Worm (Caenorhabditis elegans) whole organism, early embryonic: Measurements from ENCODE around the gene F11A5.16.

Experiments used
- B0310.2 ChIP-seq: sonication (generic microtip); optimal IDR thresholded peaks from 2 replicates; lab custom pipeline; 2016; ENCODE audit warnings: mild to moderate bottlenecking, missing genetic modification characterization, missing compliant biosample characterization
- F13C5.2 ChIP-seq: sonication (generic microtip); optimal IDR thresholded peaks from 2 replicates; lab custom pipeline; 2017; ENCODE audit warnings: mild to moderate bottlenecking, missing genetic modification characterization, inconsistent platforms, missing compliant biosample characterization
- aly-1 ChIP-seq: sonication (generic microtip); optimal IDR thresholded peaks from 2 replicates; lab custom pipeline; 2016; ENCODE audit warnings: missing genetic modification characterization, missing compliant biosample characterization
- ama-1 ChIP-seq: fragments of 150-350 bp; optimal IDR thresholded peaks from 2 replicates; lab custom pipeline; 2014
- ceh-13 ChIP-seq: fragments of 200-800 bp; sonication (Bioruptor generic); optimal IDR thresholded peaks from 2 replicates; lab custom pipeline; 2018; ENCODE audit warnings: mild to moderate bottlenecking, missing genetic modification characterization, missing compliant biosample characterization
- ceh-36 ChIP-seq: sonication (generic microtip); optimal IDR thresholded peaks from 2 replicates; lab custom pipeline; 2016; ENCODE audit warnings: missing genetic modification characterization, inconsistent platforms, missing compliant biosample characterization
- ets-7 ChIP-seq: sonication (generic microtip); optimal IDR thresholded peaks from 2 replicates; lab custom pipeline; 2016; ENCODE audit warnings: missing genotype, missing genetic modification characterization, missing compliant biosample characterization
- flt-1 ChIP-seq: fragments of 200-800 bp; sonication (Bioruptor generic); IDR thresholded peaks from 2 replicates; pipeline ENCODE4 v1.3.6; 2022; ENCODE audit warnings: missing genetic modification characterization, missing compliant biosample characterization
- hmbx-1 ChIP-seq: sonication (generic microtip); optimal IDR thresholded peaks from 2 replicates; lab custom pipeline; 2016; ENCODE audit warnings: mild to moderate bottlenecking, missing genetic modification characterization, missing compliant biosample characterization
- hmg-4 ChIP-seq: fragments of 200-800 bp; sonication (Bioruptor generic); optimal IDR thresholded peaks from 2 replicates; lab custom pipeline; 2018; ENCODE audit warnings: mild to moderate bottlenecking, missing genetic modification characterization, missing compliant biosample characterization
- hnd-1 ChIP-seq: sonication (generic microtip); optimal IDR thresholded peaks from 2 replicates; lab custom pipeline; 2016; ENCODE audit warnings: missing genetic modification characterization, missing compliant biosample characterization
- pes-1 ChIP-seq: fragments of 200-800 bp; sonication (Bioruptor generic); IDR thresholded peaks from 2 replicates; pipeline ENCODE4 v1.3.6; 2022; ENCODE audit warnings: missing genetic modification reagents, missing genetic modification characterization, missing compliant biosample characterization
- scrt-1 ChIP-seq: fragments of 200-800 bp; sonication (Bioruptor generic); IDR thresholded peaks from 2 replicates; pipeline ENCODE4 v1.3.6; 2022; ENCODE audit warnings: missing genetic modification characterization, missing compliant biosample characterization
- sea-1 ChIP-seq: fragments of 200-800 bp; sonication (Bioruptor generic); conservative IDR thresholded peaks from 2 replicates; pipeline ENCODE4 v1.3.6; 2022; ENCODE audit warnings: missing genetic modification characterization, missing compliant biosample characterization
- tbx-11 ChIP-seq: fragments of 200-800 bp; sonication (Bioruptor generic); IDR thresholded peaks from 2 replicates; pipeline ENCODE4 v1.3.6; 2022; ENCODE audit warnings: missing genetic modification characterization, missing compliant biosample characterization
- tbx-37 ChIP-seq: fragments of 200-800 bp; sonication (Bioruptor generic); conservative IDR thresholded peaks from 2 replicates; pipeline ENCODE4 v1.3.6; 2022; ENCODE audit warnings: missing genetic modification reagents, missing genetic modification characterization, missing compliant biosample characterization
- tra-4 ChIP-seq: sonication (generic microtip); optimal IDR thresholded peaks from 2 replicates; lab custom pipeline; 2017; ENCODE audit warnings: missing genetic modification characterization, missing compliant biosample characterization

Gene F11A5.16

ce11 chrV:16235135-16235534 is 24.4 kb downstream of the F11A5.16 start, which contains the start of gene F21H7.3:
F21H7.3 (minus strand) TSS chrV:16235235.
- TF ChIP-seq hmg-4 (GFP tag; lab: Kevin White, UChicago): no peak
- TF ChIP-seq ama-1: no peak
- no peak for TF ChIP-seq ets-7
- no peak for TF ChIP-seq hmbx-1 (tag; lab: Kevin White, UChicago)
- no peak for TF ChIP-seq ceh-13 (GFP tag; lab: Kevin White, UChicago)
- TF ChIP-seq aly-1 (tag; lab: Kevin White, UChicago): no peak
- no peak for TF ChIP-seq ceh-36 (tag; lab: Kevin White, UChicago)
- no peak for TF ChIP-seq B0310.2
- no peak for TF ChIP-seq pes-1
- TF ChIP-seq flt-1 (GFP tag; lab: Robert Waterston, UW): no peak
- no peak for TF ChIP-seq scrt-1 (GFP tag; lab: Robert Waterston, UW)
- TF ChIP-seq tra-4 (tag; lab: Kevin White, UChicago): no peak
- no peak for TF ChIP-seq sea-1 (GFP tag; lab: Robert Waterston, UW)
- TF ChIP-seq F13C5.2: no peak
- TF ChIP-seq tbx-37 (GFP tag; lab: Robert Waterston, UW): no peak
- no peak for TF ChIP-seq tbx-11
- no peak for TF ChIP-seq hnd-1

ce11 chrV:16235647-16236046 is 24.9 kb downstream of the F11A5.16 start, which contains the start of gene srh-98:
srh-98 (minus strand) TSS chrV:16235747.
- TF ChIP-seq hmbx-1 (tag; lab: Kevin White, UChicago) (no peak), ets-7 (no peak), sea-1 (GFP tag; lab: Robert Waterston, UW) (no peak), hnd-1 (no peak), tra-4 (tag; lab: Kevin White, UChicago) (no peak), tbx-11 (no peak), aly-1 (tag; lab: Kevin White, UChicago) (no peak), tbx-37 (GFP tag; lab: Robert Waterston, UW) (no peak), B0310.2 (no peak), ceh-36 (tag; lab: Kevin White, UChicago) (no peak), flt-1 (GFP tag; lab: Robert Waterston, UW) (no peak), F13C5.2 (no peak), scrt-1 (GFP tag; lab: Robert Waterston, UW) (no peak), pes-1 (no peak), ceh-13 (GFP tag; lab: Kevin White, UChicago) (no peak)

DNA sequence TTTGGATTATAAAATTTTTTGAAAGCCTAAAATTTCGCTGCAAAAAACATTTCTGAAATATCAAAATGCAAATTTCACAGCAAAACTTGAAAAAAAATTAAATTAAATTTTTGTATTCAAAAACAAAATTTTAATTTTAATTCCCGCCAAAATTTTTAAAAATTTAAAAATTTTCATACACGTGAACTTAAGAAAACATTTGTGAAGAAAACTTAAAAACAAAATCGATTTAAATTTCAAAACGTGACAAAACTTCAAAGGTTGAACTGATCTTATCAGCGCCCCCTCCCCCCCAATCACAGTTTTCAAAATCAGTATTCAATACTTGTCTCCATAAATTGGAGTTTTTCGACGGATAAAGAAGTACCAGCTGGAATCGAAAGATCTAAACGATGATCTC is 26.5 kb downstream of the F11A5.16 start, which contains the start of gene F21H7.5:
Gene F21H7.5, plus strand, starts transcription at position 301 of the 400 bp plus-strand sequence.
- TF ChIP-seq ets-7: no peak
- TF ChIP-seq ceh-13 (GFP tag; lab: Kevin White, UChicago): no peak
- TF ChIP-seq B0310.2: no peak
- TF ChIP-seq ama-1: no peak
- no peak for TF ChIP-seq hmbx-1 (tag; lab: Kevin White, UChicago)
- no peak for TF ChIP-seq ceh-36 (tag; lab: Kevin White, UChicago)
- TF ChIP-seq pes-1: no peak
- no peak for TF ChIP-seq flt-1 (GFP tag; lab: Robert Waterston, UW)
- no peak for TF ChIP-seq sea-1 (GFP tag; lab: Robert Waterston, UW)
- no peak for TF ChIP-seq aly-1 (tag; lab: Kevin White, UChicago)
- no peak for TF ChIP-seq hmg-4 (GFP tag; lab: Kevin White, UChicago)
- TF ChIP-seq hnd-1: no peak

DNA sequence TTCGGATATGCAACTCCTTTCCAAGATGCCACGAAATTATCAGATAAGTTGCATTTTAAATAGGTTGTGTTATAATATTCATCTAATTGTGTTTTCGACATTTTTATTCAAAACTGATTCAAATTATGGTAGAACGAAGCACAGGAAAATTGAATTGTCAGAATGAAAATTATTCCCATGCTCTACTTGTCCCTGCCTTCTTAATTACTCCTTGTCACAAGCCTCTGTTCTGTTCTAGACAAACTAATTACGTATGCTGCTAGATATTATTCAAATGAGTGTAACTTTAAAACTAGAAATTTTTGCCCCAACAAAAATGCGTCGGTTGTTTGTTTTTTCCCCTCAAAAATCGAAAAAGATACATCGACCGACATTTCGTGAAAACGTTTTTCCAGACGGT is 33.3 kb downstream of the F11A5.16 start, which contains the start of gene srh-104:
Gene srh-104, minus strand, starts transcription at position 101 of the 400 bp plus-strand sequence.
- TF ChIP-seq ceh-36 (tag; lab: Kevin White, UChicago): no peak
- TF ChIP-seq tbx-37 (GFP tag; lab: Robert Waterston, UW): no peak

DNA sequence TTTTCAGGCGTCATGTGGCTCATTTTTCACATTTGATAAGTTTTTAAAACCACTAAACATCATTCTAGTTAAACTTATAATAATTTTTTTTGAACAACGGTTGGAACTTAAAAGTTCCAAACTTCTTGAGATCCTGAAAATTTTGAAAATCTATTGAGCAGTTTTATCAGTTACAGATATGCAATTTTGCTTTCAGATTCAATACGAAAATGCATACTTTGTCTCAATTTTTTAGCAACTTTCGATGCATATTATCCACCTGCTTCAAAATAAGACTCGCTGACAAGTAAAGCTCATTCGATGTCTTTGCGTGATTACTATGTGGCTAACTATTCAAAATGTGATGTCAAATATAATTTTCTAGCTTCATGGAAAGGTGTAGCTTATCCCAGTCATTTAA is 35.8 kb downstream of the F11A5.16 start, which contains the start of gene srh-95:
Gene srh-95, plus strand, starts transcription at position 301 of the 400 bp plus-strand sequence.
- TF ChIP-seq pes-1: no peak
- TF ChIP-seq flt-1 (GFP tag; lab: Robert Waterston, UW): no peak
- TF ChIP-seq ama-1: no peak
- no peak for TF ChIP-seq aly-1 (tag; lab: Kevin White, UChicago)
- no peak for TF ChIP-seq tbx-37 (GFP tag; lab: Robert Waterston, UW)
- TF ChIP-seq scrt-1 (GFP tag; lab: Robert Waterston, UW): no peak
- no peak for TF ChIP-seq tbx-11
- no peak for TF ChIP-seq hnd-1
- TF ChIP-seq ceh-36 (tag; lab: Kevin White, UChicago): no peak
- TF ChIP-seq hmbx-1 (tag; lab: Kevin White, UChicago): no peak
- no peak for TF ChIP-seq ets-7
- no peak for TF ChIP-seq hmg-4 (GFP tag; lab: Kevin White, UChicago)
- no peak for TF ChIP-seq F13C5.2
- TF ChIP-seq sea-1 (GFP tag; lab: Robert Waterston, UW): no peak
- TF ChIP-seq ceh-13 (GFP tag; lab: Kevin White, UChicago): no peak
- no peak for TF ChIP-seq B0310.2
- TF ChIP-seq tra-4 (tag; lab: Kevin White, UChicago): no peak

DNA sequence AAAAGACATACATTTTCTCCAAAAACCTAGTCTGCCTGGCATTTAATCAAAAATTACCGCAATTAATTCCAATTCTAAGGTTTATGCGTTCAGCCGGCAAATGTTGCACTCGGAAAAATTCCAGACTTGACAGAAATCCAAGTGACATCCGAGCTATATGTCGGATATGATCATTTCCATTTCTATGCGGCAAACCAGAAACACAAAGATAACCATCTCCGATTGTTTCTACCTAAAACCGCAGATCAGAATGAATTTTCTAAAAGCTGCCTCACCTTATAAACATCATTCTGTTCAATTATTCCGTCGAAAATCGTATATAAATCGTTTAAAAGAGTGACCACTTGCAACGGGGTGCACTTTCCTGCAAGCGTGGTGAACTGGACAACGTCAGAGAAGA is 38.4 kb downstream of the F11A5.16 start:
- TF ChIP-seq pes-1 (no peak), tbx-37 (GFP tag; lab: Robert Waterston, UW) (no peak), B0310.2 (no peak), hmbx-1 (tag; lab: Kevin White, UChicago) (no peak), ceh-36 (tag; lab: Kevin White, UChicago) (no peak), F13C5.2 (no peak), ets-7 (no peak), hnd-1 (no peak), tra-4 (tag; lab: Kevin White, UChicago) (no peak), scrt-1 (GFP tag; lab: Robert Waterston, UW) (no peak), sea-1 (GFP tag; lab: Robert Waterston, UW) (no peak), ceh-13 (GFP tag; lab: Kevin White, UChicago) (no peak), flt-1 (GFP tag; lab: Robert Waterston, UW) (no peak), aly-1 (tag; lab: Kevin White, UChicago) (no peak), hmg-4 (GFP tag; lab: Kevin White, UChicago) (no peak), ama-1 (no peak), tbx-11 (no peak)

DNA sequence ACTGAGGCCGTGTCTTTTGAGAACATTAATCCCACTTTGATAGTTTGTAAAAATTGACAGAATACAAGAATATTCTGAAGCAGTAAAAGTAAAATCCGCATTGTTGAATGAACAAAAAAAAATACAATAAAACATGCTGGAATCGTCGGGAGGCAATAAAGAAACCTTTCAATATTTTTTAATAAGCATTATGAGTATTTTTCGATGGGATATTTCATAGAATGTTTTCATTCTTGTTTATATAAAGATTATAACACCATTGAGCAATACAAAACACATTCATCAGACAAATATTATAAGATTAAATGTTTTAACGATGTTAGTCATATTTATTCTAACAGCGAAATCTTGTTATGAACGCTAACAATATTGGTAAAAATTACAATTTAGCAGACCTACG is 42.9 kb downstream of the F11A5.16 start, which contains the start of gene gcy-20:
Gene gcy-20, minus strand, starts transcription at position 101 of the 400 bp plus-strand sequence.
- TF ChIP-seq flt-1 (GFP tag; lab: Robert Waterston, UW) (no peak), B0310.2 (no peak), ets-7 (no peak), ama-1 (no peak), hmbx-1 (tag; lab: Kevin White, UChicago) (no peak), tra-4 (tag; lab: Kevin White, UChicago) (no peak), scrt-1 (GFP tag; lab: Robert Waterston, UW) (no peak), ceh-36 (tag; lab: Kevin White, UChicago) (no peak), aly-1 (tag; lab: Kevin White, UChicago) (no peak), F13C5.2 (no peak), hmg-4 (GFP tag; lab: Kevin White, UChicago) (no peak), pes-1 (no peak), ceh-13 (GFP tag; lab: Kevin White, UChicago) (no peak), hnd-1 (no peak), tbx-37 (GFP tag; lab: Robert Waterston, UW) (no peak), sea-1 (GFP tag; lab: Robert Waterston, UW) (no peak)
